Worm (Caenorhabditis elegans) whole organism, L4 larva: Measurements from ENCODE around the gene Y39F10C.1.

ENCODE experiments used
- F10B5.3 ChIP-seq: sonication (generic microtip); optimal IDR thresholded peaks from 2 replicates; lab custom pipeline; 2016; ENCODE audit warnings: mild to moderate bottlenecking, missing genetic modification characterization, missing compliant biosample characterization
- F37D6.2 ChIP-seq: sonication (generic microtip); optimal IDR thresholded peaks from 2 replicates; lab custom pipeline; 2016; ENCODE audit warnings: mild to moderate bottlenecking, missing genetic modification characterization, missing compliant biosample characterization
- Y5F2A.4 ChIP-seq: fragments of 200-800 bp; sonication (Bioruptor generic); optimal IDR thresholded peaks from 2 replicates; lab custom pipeline; 2018; ENCODE audit warnings: mild to moderate bottlenecking, missing genetic modification characterization, missing compliant biosample characterization
- aha-1 ChIP-seq: fragments of 150-350 bp; peaks from one replicate; lab custom pipeline; 2014; ENCODE audit warnings: missing biosample characterization, missing genetic modification characterization
- attf-4 ChIP-seq: sonication (generic microtip); optimal IDR thresholded peaks from 3 replicates; lab custom pipeline; 2017; ENCODE audit warnings: missing biosample characterization, missing genetic modification characterization
- ceh-32 ChIP-seq: sonication (generic microtip); optimal IDR thresholded peaks from 2 replicates; lab custom pipeline; 2016; ENCODE audit warnings: mild to moderate bottlenecking, missing genetic modification characterization, missing compliant biosample characterization; ENCODE audit not compliant: poor library complexity
- ceh-82 ChIP-seq: sonication (generic microtip); optimal IDR thresholded peaks from 2 replicates; lab custom pipeline; 2017; ENCODE audit warnings: missing biosample characterization, missing genetic modification characterization
- cey-2 ChIP-seq: sonication (generic microtip); optimal IDR thresholded peaks from 3 replicates; lab custom pipeline; 2017; ENCODE audit warnings: missing genetic modification characterization, mild to moderate bottlenecking, missing compliant biosample characterization, antibody characterized with exemption, borderline replicate concordance; ENCODE audit not compliant: insufficient read depth
- ctbp-1 ChIP-seq: fragments of 200-800 bp; sonication (Bioruptor generic); IDR thresholded peaks from 2 replicates; pipeline ENCODE4 v1.3.6; 2022; ENCODE audit warnings: missing genetic modification reagents, missing genetic modification characterization, missing compliant biosample characterization
- daf-19 ChIP-seq: fragments of 200-800 bp; sonication (Bioruptor generic); conservative IDR thresholded peaks from 2 replicates; pipeline ENCODE4 v1.3.6; 2022; ENCODE audit warnings: missing genetic modification characterization, missing compliant biosample characterization
- dmd-6 ChIP-seq: fragments of 200-800 bp; sonication (Bioruptor generic); IDR thresholded peaks from 2 replicates; pipeline ENCODE4 v1.3.6; 2022; ENCODE audit warnings: missing genetic modification reagents, missing genetic modification characterization, missing compliant biosample characterization
- dve-1 ChIP-seq: sonication (generic microtip); optimal IDR thresholded peaks from 2 replicates; lab custom pipeline; 2017; ENCODE audit warnings: antibody characterized with exemption, mild to moderate bottlenecking, missing genetic modification characterization, missing compliant biosample characterization; ENCODE audit not compliant: insufficient read depth
- gei-8 ChIP-seq: fragments of 200-800 bp; sonication (Bioruptor generic); optimal IDR thresholded peaks from 2 replicates; lab custom pipeline; 2018; ENCODE audit warnings: mild to moderate bottlenecking, missing genetic modification characterization, missing compliant biosample characterization
- hmg-1.1 ChIP-seq: fragments of 200-800 bp; sonication (Bioruptor generic); IDR thresholded peaks from 2 replicates; pipeline ENCODE4 v1.3.6; 2022; ENCODE audit warnings: missing genetic modification reagents, missing genetic modification characterization, missing compliant biosample characterization
- lin-1 ChIP-seq: fragments of 200-800 bp; sonication (Bioruptor generic); IDR thresholded peaks from 2 replicates; pipeline ENCODE4 v1.3.6; 2022; ENCODE audit warnings: missing genetic modification reagents, missing genetic modification characterization, missing compliant biosample characterization
- lin-29 ChIP-seq: fragments of 200-800 bp; sonication (Bioruptor generic); IDR thresholded peaks from 2 replicates; pipeline ENCODE4 v1.3.6; 2022; ENCODE audit warnings: missing genetic modification reagents, missing genetic modification characterization, missing compliant biosample characterization
- madf-5 ChIP-seq, 2 experiments: fragments of 200-800 bp; sonication (Bioruptor generic); IDR thresholded peaks; 2 replicates each; pipeline ENCODE4 v1.3.6; 2022; ENCODE audit warnings: missing compliant biosample characterization in 2 of 2, missing genetic modification characterization in 2 of 2
- mep-1 ChIP-seq: fragments of 150-350 bp; sonication (generic microtip); optimal IDR thresholded peaks from 3 replicates; lab custom pipeline; 2014; ENCODE audit warnings: missing biosample characterization, missing genetic modification characterization
- nhr-237 ChIP-seq: sonication (generic microtip); optimal IDR thresholded peaks from 2 replicates; lab custom pipeline; 2017; ENCODE audit warnings: missing biosample characterization, missing genetic modification characterization
- saeg-2 ChIP-seq: fragments of 200-800 bp; sonication (Bioruptor generic); IDR thresholded peaks from 2 replicates; pipeline ENCODE4 v1.3.6; 2022; ENCODE audit warnings: missing genetic modification reagents, missing genetic modification characterization, missing compliant biosample characterization
- set-16 ChIP-seq: fragments of 200-800 bp; sonication (Bioruptor generic); IDR thresholded peaks from 2 replicates; pipeline ENCODE4 v1.3.6; 2022; ENCODE audit warnings: missing genetic modification reagents, missing genetic modification characterization, missing compliant biosample characterization
- spr-1 ChIP-seq: sonication (generic microtip); optimal IDR thresholded peaks from 2 replicates; lab custom pipeline; 2016; ENCODE audit warnings: mild to moderate bottlenecking, missing genetic modification characterization, missing compliant biosample characterization
- tag-97 ChIP-seq: fragments of 200-800 bp; sonication (Bioruptor generic); IDR thresholded peaks from 2 replicates; pipeline ENCODE4 v1.3.6; 2022; ENCODE audit warnings: missing genetic modification characterization, missing compliant biosample characterization
- tra-1 ChIP-seq: fragments of 200-800 bp; sonication (Bioruptor generic); IDR thresholded peaks from 2 replicates; pipeline ENCODE4 v1.3.6; 2022; ENCODE audit warnings: missing genetic modification reagents, missing genetic modification characterization, missing compliant biosample characterization
- unc-62 ChIP-seq, 3 experiments: fragments of 150-350 bp in 1 of 3; sonication (generic microtip); optimal IDR thresholded peaks in 2 of 3; peaks in 1 of 3; 1 replicate in 1 of 3; 2 replicates in 2 of 3; lab custom pipeline; 2014 to 2017; ENCODE audit warnings: missing biosample characterization in 3 of 3, missing genetic modification characterization in 3 of 3, missing genetic modification reagents in 3 of 3, missing genotype in 1 of 3
- vab-7 ChIP-seq: fragments of 200-800 bp; sonication (Bioruptor generic); IDR thresholded peaks from 2 replicates; pipeline ENCODE4 v1.3.6; 2022; ENCODE audit warnings: missing genetic modification reagents, missing genetic modification characterization, missing compliant biosample characterization
- zfp-2 ChIP-seq: sonication (generic microtip); optimal IDR thresholded peaks from 2 replicates; lab custom pipeline; 2016; ENCODE audit warnings: mild to moderate bottlenecking, missing genetic modification characterization, missing compliant biosample characterization
- zfp-3 ChIP-seq: fragments of 200-800 bp; sonication (Bioruptor generic); conservative IDR thresholded peaks from 2 replicates; pipeline ENCODE4 v1.3.6; 2022; ENCODE audit warnings: missing genetic modification reagents, missing genetic modification characterization, missing compliant biosample characterization
- zip-2 ChIP-seq: fragments of 150-350 bp; optimal IDR thresholded peaks from 2 replicates; lab custom pipeline; 2014; ENCODE audit warnings: missing biosample characterization, missing genetic modification characterization
- ztf-7 ChIP-seq: fragments of 150-350 bp; optimal IDR thresholded peaks from 2 replicates; lab custom pipeline; 2014; ENCODE audit warnings: missing biosample characterization, missing genetic modification characterization

Y39F10C.1 gene

DNA sequence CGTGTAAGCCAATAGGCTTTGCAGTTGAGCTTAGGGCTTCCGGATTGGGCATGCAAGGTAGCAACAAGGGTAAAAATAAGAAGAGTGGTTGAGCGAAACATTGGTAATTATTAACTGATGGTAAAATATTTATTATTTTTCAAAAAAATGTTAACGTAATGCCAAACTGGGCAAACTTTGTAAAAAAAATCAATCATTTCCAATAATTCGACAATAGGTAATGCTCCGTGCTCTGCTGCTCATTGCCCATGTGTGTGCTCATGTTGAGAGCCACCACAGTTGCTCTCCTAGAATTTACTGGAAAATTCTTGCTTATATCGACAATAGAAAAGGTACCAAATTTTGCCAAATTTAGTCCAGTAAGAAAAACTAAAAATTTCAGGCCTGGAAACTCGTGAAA, 5.2 kb downstream of the Y39F10C.1 start, which contains the start of the genes T02H6.10 and T02H6.8:
Gene T02H6.10, minus strand, starts transcription at position 101 of the 400 bp plus-strand sequence.
Gene T02H6.8, plus strand, starts transcription at position 221 of the 400 bp plus-strand sequence.
- TF ChIP-seq zfp-3 (GFP tag; lab: Robert Waterston, UW) (no peak), saeg-2 (GFP tag; lab: Robert Waterston, UW) (no peak), tra-1 (GFP tag; lab: Robert Waterston, UW) (no peak), ceh-32 (tag; lab: Kevin White, UChicago) (no peak)

ce11 chrII:682326-682725, 6.9 kb downstream of the Y39F10C.1 start, which contains the start of gene T02H6.7:
T02H6.7 (plus strand) TSS chrII:682626.
- TF ChIP-seq spr-1 (tag; lab: Kevin White, UChicago) (no peak), madf-5 (GFP tag; IDR thresholded peaks at IDR 0.05; lab: Robert Waterston, UW) (no peak), ztf-7 (tag; lab: Kevin White, UChicago) (no peak), mep-1 (tag; lab: Kevin White, UChicago) (no peak), aha-1 (tag; lab: Kevin White, UChicago) (no peak), dve-1 (tag; lab: Kevin White, UChicago) (no peak), gei-8 (GFP tag; lab: Kevin White, UChicago) (no peak), ceh-82 (tag; lab: Kevin White, UChicago) (no peak), nhr-237 (tag; lab: Kevin White, UChicago) (no peak), daf-19 (no peak), ctbp-1 (GFP tag; lab: Robert Waterston, UW) (no peak), vab-7 (GFP tag; lab: Robert Waterston, UW) (no peak)

ce11 chrII:683467-683866, 8.1 kb downstream of the Y39F10C.1 start, which contains the start of gene T02H6.6:
T02H6.6 (plus strand) TSS chrII:683767.
- no peak for TF ChIP-seq zip-2 (tag; lab: Kevin White, UChicago)
- no peak for TF ChIP-seq hmg-1.1 (GFP tag; lab: Robert Waterston, UW)
- no peak for TF ChIP-seq dve-1 (tag; lab: Kevin White, UChicago)
- no peak for TF ChIP-seq attf-4 (tag; lab: Kevin White, UChicago)
- no peak for TF ChIP-seq ceh-82 (tag; lab: Kevin White, UChicago)
- TF ChIP-seq F37D6.2 (tag; lab: Kevin White, UChicago) = no peak
- no peak for TF ChIP-seq Y5F2A.4 (GFP tag; lab: Kevin White, UChicago)

ce11 chrII:684811-685210, 9.4 kb downstream of the Y39F10C.1 start, which contains the start of gene T02H6.5:
T02H6.5 (plus strand) TSS chrII:685111.
- TF ChIP-seq lin-29 (no peak), tag-97 (GFP tag; lab: Robert Waterston, UW) (no peak), F37D6.2 (tag; lab: Kevin White, UChicago) (no peak), F10B5.3 (tag; lab: Kevin White, UChicago) (no peak), unc-62 (GFP tag; optimal IDR thresholded peaks at IDR 0.05 in 1 of 2; lab: Kevin White, UChicago) (no peak), unc-62 (tag; optimal IDR thresholded peaks at IDR 0.05; lab: Kevin White, UChicago) (no peak), set-16 (GFP tag; lab: Robert Waterston, UW) (no peak), lin-1 (no peak), mep-1 (tag; lab: Kevin White, UChicago) (no peak), cey-2 (tag; lab: Kevin White, UChicago) (no peak)
- TF ChIP-seq, all 104 proteins: peak for 0

ce11 chrII:689749-690148, 14.3 kb downstream of the Y39F10C.1 start, which contains the start of gene T02H6.4:
T02H6.4 (plus strand) TSS chrII:690049.
- TF ChIP-seq madf-5 (GFP tag; IDR thresholded peaks at IDR 0.05; lab: Robert Waterston, UW) (0 out of 4 replicates have a peak, but pooled peaks of 1 of the 2 experiments have one; percentile 9), dmd-6 (GFP tag; lab: Robert Waterston, UW) (no peak), zfp-2 (no peak), aha-1 (tag; lab: Kevin White, UChicago) (no peak)
- TF ChIP-seq, all 104 proteins: peak for 1
